Worm (Caenorhabditis elegans): ENCODE measurements around the gene T04C12.8.

ce11 chrV:11094698-11095097 is 25.5 kb upstream of the T04C12.8 start:
- TF ChIP-seq unc-86 (tag; optimal IDR thresholded peaks at IDR 0.05), result no peak
- no peak for TF ChIP-seq tbx-2 (tag; optimal IDR thresholded peaks at IDR 0.05)
- no peak for TF ChIP-seq tbx-7 (tag; optimal IDR thresholded peaks at IDR 0.05)
- TF ChIP-seq gmeb-2 (tag; optimal IDR thresholded peaks at IDR 0.05), result no peak
- no peak for TF ChIP-seq ama-1 (optimal IDR thresholded peaks at IDR 0.05)
- TF ChIP-seq fkh-10 (GFP tag; optimal IDR thresholded peaks at IDR 0.05), result no peak

Data from whole organism, late embryonic.